Fruit fly (Drosophila melanogaster) whole organism, wandering third instar larva: ENCODE measurements around the gene Rbcn-3B.

ENCODE experiments used
- Vsx2 ChIP-seq: fragments of 200-300, 225-300 bp; sonication (Bioruptor generic); optimal IDR thresholded peaks from 2 replicates; lab custom pipeline; 2018; ENCODE audit warnings: missing biosample characterization, missing genetic modification characterization; ENCODE audit not compliant: partially characterized antibody
- brk ChIP-seq: fragments of 200-800 bp; sonication (Bioruptor generic); optimal IDR thresholded peaks from 2 replicates; lab custom pipeline; 2016; ENCODE audit warnings: missing biosample characterization, mild to moderate bottlenecking, missing genetic modification characterization
- pan ChIP-seq: fragments of >200 bp; optimal IDR thresholded peaks from 2 replicates; lab custom pipeline; 2017

dm6 chrX:1879606-1880110, 29.1 kb upstream of the Rbcn-3B start, which contains the start of gene CG14818:
- no peak for TF ChIP-seq brk (GFP tag; lab: Kevin White, UChicago)
- TF ChIP-seq pan (lab: Kevin White, UChicago) = no peak
- no peak for TF ChIP-seq Vsx2 (GFP tag; lab: Kevin White, UChicago)
